Worm (Caenorhabditis elegans) whole organism, young adult: ENCODE results near the gene C14H10.3.

Source experiments
- F39B2.1 ChIP-seq: fragments of 200-800 bp; sonication (Bioruptor generic); IDR thresholded peaks from 2 replicates; pipeline ENCODE4 v1.3.6; 2022; ENCODE audit warnings: missing genetic modification reagents, missing genetic modification characterization, missing compliant biosample characterization
- F49E8.2 ChIP-seq: sonication (generic microtip); optimal IDR thresholded peaks from 3 replicates; lab custom pipeline; 2017; ENCODE audit warnings: missing genetic modification characterization, mild to moderate bottlenecking, missing compliant biosample characterization, antibody characterized with exemption, moderate library complexity; ENCODE audit not compliant: insufficient read depth
- F52B5.7 ChIP-seq: sonication (generic microtip); optimal IDR thresholded peaks from 2 replicates; lab custom pipeline; 2016; ENCODE audit warnings: mild to moderate bottlenecking, missing genetic modification characterization, missing compliant biosample characterization
- cebp-1 ChIP-seq, 2 experiments: fragments of 200-800 bp in 1 of 2; sonication (Bioruptor generic) in 1 of 2; sonication (generic microtip) in 1 of 2; IDR thresholded peaks in 1 of 2; optimal IDR thresholded peaks in 1 of 2; 2 replicates each; pipeline versions ENCODE4 v1.3.6 to Lab custom; 2017 to 2022; ENCODE audit warnings: missing compliant biosample characterization in 2 of 2, missing genetic modification characterization in 2 of 2, mild to moderate bottlenecking in 1 of 2, missing genetic modification reagents in 1 of 2, moderate library complexity in 1 of 2
- dpff-1 ChIP-seq: sonication (generic microtip); optimal IDR thresholded peaks from 2 replicates; lab custom pipeline; 2017; ENCODE audit warnings: mild to moderate bottlenecking, missing genetic modification characterization, missing compliant biosample characterization
- dpl-1 ChIP-seq: fragments of 150-350 bp; optimal IDR thresholded peaks from 2 replicates; lab custom pipeline; 2014; ENCODE audit warnings: missing biosample characterization, missing genetic modification reagents, missing genetic modification characterization
- madf-8 ChIP-seq: fragments of 200-800 bp; sonication (Bioruptor generic); conservative IDR thresholded peaks from 2 replicates; pipeline ENCODE4 v1.3.6; 2022; ENCODE audit warnings: missing genetic modification reagents, missing genetic modification characterization, missing compliant biosample characterization
- nhr-27 ChIP-seq: fragments of 200-800 bp; sonication (Bioruptor generic); optimal IDR thresholded peaks from 2 replicates; lab custom pipeline; 2018; ENCODE audit warnings: mild to moderate bottlenecking, missing genetic modification characterization, moderate library complexity, missing compliant biosample characterization
- nhr-90 ChIP-seq: sonication (generic microtip); optimal IDR thresholded peaks from 2 replicates; lab custom pipeline; 2016; ENCODE audit warnings: missing genotype, mild to moderate bottlenecking, missing genetic modification characterization, missing compliant biosample characterization
- tlf-1 ChIP-seq: fragments of 200-800 bp; sonication (Bioruptor generic); optimal IDR thresholded peaks from 2 replicates; lab custom pipeline; 2018; ENCODE audit warnings: mild to moderate bottlenecking, missing genetic modification characterization, missing compliant biosample characterization
- unc-130 ChIP-seq: sonication (generic microtip); optimal IDR thresholded peaks from 2 replicates; lab custom pipeline; 2016; ENCODE audit warnings: missing genetic modification reagents, missing genetic modification characterization, missing compliant biosample characterization

- TF ChIP-seq F52B5.7 (tag; lab: Kevin White, UChicago) (no peak), madf-8 (GFP tag; lab: Robert Waterston, UW) (no peak), nhr-27 (no peak), unc-130 (GFP tag; lab: Kevin White, UChicago) (no peak), F39B2.1 (GFP tag; lab: Robert Waterston, UW) (no peak), F49E8.2 (tag; lab: Kevin White, UChicago) (no peak), dpff-1 (tag; lab: Kevin White, UChicago) (no peak), dpl-1 (GFP tag; lab: Kevin White, UChicago) (no peak), tlf-1 (GFP tag; lab: Kevin White, UChicago) (no peak), cebp-1 (GFP tag; IDR thresholded peaks at IDR 0.05; lab: Robert Waterston, UW) (no peak), cebp-1 (tag; optimal IDR thresholded peaks at IDR 0.05; lab: Kevin White, UChicago) (no peak), nhr-90 (tag; lab: Kevin White, UChicago) (no peak)
Measured at ce11 chrX:10172004-10172584, 55.8 kb downstream of the C14H10.3 start, which contains the start of gene C07A4.2.
